Fruit fly (Drosophila melanogaster): ENCODE measurements around the gene CG31688.
A peak's percentile ranks its signal among the peaks of the same experiment; 100 is the strongest.

The CG31688 gene

DNA sequence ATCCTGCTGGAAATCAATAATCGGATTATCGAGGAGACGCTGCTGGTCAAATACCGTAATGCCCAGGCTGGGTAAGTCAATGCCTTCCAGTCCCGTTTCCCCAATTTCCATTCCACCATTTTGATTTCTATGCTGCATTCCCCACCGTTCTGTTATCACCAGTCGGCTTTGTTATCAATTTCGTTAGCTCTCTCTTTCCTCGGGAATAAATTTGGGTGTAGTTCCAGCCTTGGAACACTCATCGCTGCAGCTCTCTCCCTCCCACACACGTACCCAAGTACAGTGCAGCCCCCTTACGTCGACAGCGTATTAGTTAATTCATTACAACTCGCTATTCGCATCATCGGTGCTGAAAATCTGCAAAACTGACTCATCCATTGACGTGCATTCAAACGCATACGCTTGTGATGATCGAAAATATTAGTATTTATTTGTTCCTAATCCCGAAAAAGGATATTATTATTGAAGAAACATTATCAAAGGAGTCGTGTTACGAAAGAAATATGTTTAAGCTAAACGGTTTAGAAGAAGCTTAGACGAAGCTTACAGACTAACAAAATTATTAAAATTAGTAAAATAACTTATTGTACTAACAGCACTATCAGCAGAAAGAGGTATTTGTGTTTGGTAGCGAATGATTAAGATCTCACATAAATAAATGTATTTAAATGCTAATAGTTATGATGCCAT lies 8.3 kb upstream of the CG31688 start (continued):
- no peak for TF ChIP-seq NC2β (GFP tag; optimal IDR thresholded peaks at IDR 0.05)
- 0 out of 2 replicates have a peak, but pooled peaks have one; percentile 8 for TF ChIP-seq HLH3B (GFP tag; IDR thresholded peaks at IDR 0.05)
- TF ChIP-seq CG1603 (tag; optimal IDR thresholded peaks at IDR 0.05) = peak; percentile 28
- no peak for TF ChIP-seq CG4820 (GFP tag; optimal IDR thresholded peaks at IDR 0.05)
- TF ChIP-seq Blimp-1 (GFP tag; optimal IDR thresholded peaks at IDR 0.05) = no peak
- no peak for TF ChIP-seq CG1647 (GFP tag; optimal IDR thresholded peaks at IDR 0.05)
- TF ChIP-seq mld (GFP tag; IDR thresholded peaks at IDR 0.05; ENCODE audit: partially characterized antibody) = no peak
- peak; percentile 68 for TF ChIP-seq CG17385 (GFP tag; optimal IDR thresholded peaks at IDR 0.05)
- TF ChIP-seq CG3281 (GFP tag; optimal IDR thresholded peaks at IDR 0.05) = peak; percentile 27
- peak; percentile 30 for TF ChIP-seq CG18599 (GFP tag; optimal IDR thresholded peaks at IDR 0.05)
- no peak for TF ChIP-seq ERR (GFP tag; optimal IDR thresholded peaks at IDR 0.05)
- TF ChIP-seq CG12299 (tag; optimal IDR thresholded peaks at IDR 0.05) = peak; percentile 9
- TF ChIP-seq CG9932 (GFP tag; IDR thresholded peaks at IDR 0.05) = peak; percentile 52; the same call in 1 of the 2 replicates
- TF ChIP-seq ci (GFP tag; IDR thresholded peaks at IDR 0.05) = peak; percentile 52; the same call in 1 of the 3 replicates
- TF ChIP-seq Sin3A (optimal IDR thresholded peaks at IDR 0.05) = no peak
- TF ChIP-seq lab (GFP tag; optimal IDR thresholded peaks at IDR 0.05) = peak; percentile 21
- TF ChIP-seq CG30403 (GFP tag; optimal IDR thresholded peaks at IDR 0.05) = peak; percentile 33
- peak; percentile 57 for TF ChIP-seq CG10543 (GFP tag; optimal IDR thresholded peaks at IDR 0.05)
- TF ChIP-seq ato (GFP tag; IDR thresholded peaks at IDR 0.05; ENCODE audit: partially characterized antibody) = no peak
- TF ChIP-seq bab2 (GFP tag; optimal IDR thresholded peaks at IDR 0.05) = peak; percentile 6
- peak; percentile 39 for TF ChIP-seq Meics (GFP tag; optimal IDR thresholded peaks at IDR 0.05)
- peak; percentile 95 for TF ChIP-seq grau (tag; optimal IDR thresholded peaks at IDR 0.05)
- TF ChIP-seq sqz (GFP tag; optimal IDR thresholded peaks at IDR 0.05) = no peak
- TF ChIP-seq dati (GFP tag; IDR thresholded peaks at IDR 0.05) = no peak
- TF ChIP-seq CG12769 (tag; optimal IDR thresholded peaks at IDR 0.05) = peak; percentile 92
- no peak for TF ChIP-seq CG3163 (GFP tag; optimal IDR thresholded peaks at IDR 0.05)
- TF ChIP-seq Nf-YA (GFP tag; IDR thresholded peaks at IDR 0.05) = no peak
- TF ChIP-seq CG7745 (tag; optimal IDR thresholded peaks at IDR 0.05) = no peak
- 0 out of 2 replicates have a peak, but pooled peaks have one; percentile 15 for TF ChIP-seq ranshi (GFP tag; IDR thresholded peaks at IDR 0.05)
- TF ChIP-seq abd-A (tag; optimal IDR thresholded peaks at IDR 0.05) = no peak
- no peak for TF ChIP-seq ttk (GFP tag; IDR thresholded peaks at IDR 0.05)
- TF ChIP-seq HLH54F (GFP tag; optimal IDR thresholded peaks at IDR 0.05) = peak; percentile 16
- TF ChIP-seq CG14710 (tag; optimal IDR thresholded peaks at IDR 0.05) = no peak
- TF ChIP-seq tgo (GFP tag; IDR thresholded peaks at IDR 0.05) = peak; percentile 26; the same call in 1 of the 3 replicates
- TF ChIP-seq CG1233 (GFP tag; optimal IDR thresholded peaks at IDR 0.05) = peak; percentile 7
- TF ChIP-seq az2 (GFP tag; optimal IDR thresholded peaks at IDR 0.05) = peak; percentile 13
- TF ChIP-seq D19A (tag; optimal IDR thresholded peaks at IDR 0.05) = no peak
- TF ChIP-seq CG8290 (GFP tag; optimal IDR thresholded peaks at IDR 0.05) = no peak
- TF ChIP-seq CG8290 (tag; optimal IDR thresholded peaks at IDR 0.05) = peak in 1 of 2 experiments; percentile 11
- TF ChIP-seq CG2202 (tag; optimal IDR thresholded peaks at IDR 0.05) = no peak
- no peak for TF ChIP-seq chif (GFP tag; optimal IDR thresholded peaks at IDR 0.05)
- TF ChIP-seq salm (tag; optimal IDR thresholded peaks at IDR 0.05) = no peak
- peak; percentile 35; the same call in 2 of the 4 replicates for TF ChIP-seq chinmo (GFP tag; IDR thresholded peaks at IDR 0.05; ENCODE audit: partially characterized antibody)
- TF ChIP-seq ftz-f1 (GFP tag; optimal IDR thresholded peaks at IDR 0.05) = peak; percentile 84
- TF ChIP-seq NFAT (GFP tag; IDR thresholded peaks at IDR 0.05) = 0 out of 2 replicates have a peak, but pooled peaks have one; percentile 23
